Fruit fly (Drosophila melanogaster): Measurements from ENCODE around the gene Adss.
A peak's percentile ranks its signal among the peaks of the same experiment; 100 is the strongest.

Gene Adss

DNA sequence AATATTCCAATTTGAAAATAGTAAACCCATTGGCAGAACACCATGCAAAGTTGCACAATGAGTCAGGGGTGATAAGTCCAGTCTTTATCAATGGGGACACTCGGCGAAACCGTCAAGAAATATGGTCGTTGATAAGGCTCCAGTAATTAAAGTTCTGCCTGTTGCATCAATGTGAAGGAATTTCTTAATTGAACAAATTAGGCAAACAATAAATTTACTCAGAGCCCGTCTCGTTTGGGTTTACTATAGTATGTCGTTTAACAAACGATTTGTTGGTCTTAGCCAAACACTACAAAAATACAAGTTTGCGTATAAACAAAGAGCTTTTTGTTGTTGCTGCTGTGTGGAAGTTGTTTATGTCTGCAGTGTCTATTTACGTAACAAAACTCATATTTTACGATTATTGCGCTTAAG lies 4.4 kb upstream of the Adss start:
- peak; percentile 16 for TF ChIP-seq noc (tag; optimal IDR thresholded peaks at IDR 0.05)

DNA sequence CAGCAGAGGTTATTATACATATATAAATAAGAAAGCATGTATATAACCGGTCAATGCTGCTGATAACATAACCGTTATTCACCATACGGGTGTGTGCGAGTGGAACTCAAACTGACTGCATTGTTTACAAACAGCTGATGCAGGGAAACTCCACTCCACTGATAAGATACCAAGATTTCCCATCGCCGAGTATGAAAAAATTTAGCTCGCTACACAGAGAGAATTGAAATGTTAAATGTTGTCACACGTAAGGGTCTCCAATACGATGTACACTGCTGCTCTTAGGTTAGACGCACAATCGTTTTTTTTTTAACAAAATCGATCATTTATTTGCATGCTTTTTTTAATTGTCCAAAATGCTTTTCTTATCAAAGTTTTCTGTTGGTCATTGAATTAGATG lies 3.3 kb upstream of the Adss start:
- TF ChIP-seq noc (tag; optimal IDR thresholded peaks at IDR 0.05): no peak

DNA sequence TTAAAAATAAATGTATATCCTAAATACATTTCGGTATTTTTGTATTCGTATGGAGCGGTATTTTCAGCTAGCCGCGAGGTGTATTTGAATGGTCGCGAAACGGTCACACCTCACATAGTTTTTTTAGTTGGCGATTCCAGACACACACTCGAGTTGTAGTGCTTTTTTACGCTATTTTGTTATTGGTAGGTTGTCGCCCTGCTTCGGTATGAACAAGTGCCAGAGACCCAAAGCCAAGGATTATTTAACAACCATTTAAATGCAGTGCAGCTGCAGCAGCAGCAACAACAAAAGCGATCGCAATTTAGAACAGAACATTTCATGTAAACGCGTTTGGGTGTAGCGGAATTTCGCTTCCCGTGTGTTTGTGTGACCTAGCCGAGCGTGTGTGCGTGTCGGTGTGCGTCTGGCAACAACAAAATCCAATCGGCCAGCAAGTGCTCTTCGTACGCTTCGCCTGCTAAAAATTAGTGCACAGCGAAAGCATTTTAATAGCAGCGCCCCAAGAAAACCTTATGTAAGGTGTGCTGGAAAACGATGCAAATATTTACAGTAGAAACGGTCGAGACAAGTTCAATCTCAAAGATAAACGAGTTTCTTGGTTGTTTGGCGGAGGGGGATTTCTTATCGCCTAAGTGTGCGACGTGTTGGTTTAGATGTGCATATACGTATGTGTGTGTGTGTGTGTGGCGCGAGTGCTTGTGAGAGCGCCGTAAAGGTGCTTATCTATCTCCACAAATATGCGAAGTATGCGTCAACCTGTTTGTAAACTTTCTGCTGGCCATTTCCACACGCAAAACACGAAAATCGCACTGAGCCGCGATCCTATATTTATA lies 2.5 kb upstream of the Adss start, which contains the start of gene Synd:
TSS of gene Synd (plus strand) at position 111 of the 836 bp plus-strand sequence.
- TF ChIP-seq noc (tag; optimal IDR thresholded peaks at IDR 0.05): peak; percentile 62

DNA sequence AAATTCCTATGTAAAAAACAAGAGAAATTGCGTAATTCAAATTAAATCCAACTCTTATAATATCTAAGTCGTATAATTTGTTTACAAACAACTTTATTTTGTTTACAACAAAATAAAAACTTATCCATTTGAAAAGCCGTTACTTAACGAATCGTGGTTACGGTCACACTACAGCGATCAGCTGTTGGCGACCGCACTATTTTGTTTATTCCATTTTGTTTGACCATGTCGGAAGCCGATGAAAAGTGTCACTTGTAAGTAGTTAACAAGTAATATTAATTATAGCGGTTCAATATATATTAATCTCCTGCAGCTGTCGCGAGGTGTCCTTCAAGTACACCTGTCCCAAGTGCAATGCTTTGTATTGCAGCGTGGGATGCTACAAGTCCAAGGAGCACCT lies 583 bp upstream of the Adss start, which contains the start of gene CG31223:
TSS of gene CG31223 (plus strand) at position 165 of the 400 bp plus-strand sequence.
- TF ChIP-seq noc (tag; optimal IDR thresholded peaks at IDR 0.05): no peak

DNA sequence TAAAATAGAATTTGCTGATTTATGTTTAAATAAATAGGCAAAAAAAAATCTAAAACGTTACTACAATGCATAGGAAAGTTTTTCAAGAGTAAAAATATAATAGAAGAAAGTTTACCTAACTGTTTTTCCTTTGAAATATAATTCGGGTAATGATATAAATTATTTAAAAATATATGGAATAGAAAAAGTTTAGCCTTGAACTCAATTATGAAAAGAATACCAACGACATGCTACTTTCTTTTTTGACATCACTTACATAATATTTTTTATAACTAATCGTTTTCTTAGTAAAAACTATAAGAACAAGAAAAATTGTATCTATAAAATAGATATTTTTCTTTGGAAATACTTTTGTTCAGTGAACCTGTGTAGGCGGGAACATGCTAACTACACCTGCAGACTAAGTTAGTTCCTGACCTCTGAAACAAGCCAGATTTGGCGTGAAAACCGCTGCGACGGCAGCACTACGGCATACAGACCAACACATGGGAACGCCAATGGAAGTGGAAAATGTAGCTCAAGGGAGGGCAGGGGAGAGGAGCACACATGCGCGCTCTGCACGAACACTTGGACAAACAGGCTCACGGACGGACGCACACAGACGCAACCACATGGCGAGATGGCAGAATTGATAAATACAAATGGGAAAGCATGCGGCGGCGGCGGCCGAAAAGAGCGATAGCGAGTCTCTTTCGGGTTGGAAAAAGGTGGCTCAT lies 806 bp downstream of the Adss start:
- no peak for TF ChIP-seq noc (tag; optimal IDR thresholded peaks at IDR 0.05)

DNA sequence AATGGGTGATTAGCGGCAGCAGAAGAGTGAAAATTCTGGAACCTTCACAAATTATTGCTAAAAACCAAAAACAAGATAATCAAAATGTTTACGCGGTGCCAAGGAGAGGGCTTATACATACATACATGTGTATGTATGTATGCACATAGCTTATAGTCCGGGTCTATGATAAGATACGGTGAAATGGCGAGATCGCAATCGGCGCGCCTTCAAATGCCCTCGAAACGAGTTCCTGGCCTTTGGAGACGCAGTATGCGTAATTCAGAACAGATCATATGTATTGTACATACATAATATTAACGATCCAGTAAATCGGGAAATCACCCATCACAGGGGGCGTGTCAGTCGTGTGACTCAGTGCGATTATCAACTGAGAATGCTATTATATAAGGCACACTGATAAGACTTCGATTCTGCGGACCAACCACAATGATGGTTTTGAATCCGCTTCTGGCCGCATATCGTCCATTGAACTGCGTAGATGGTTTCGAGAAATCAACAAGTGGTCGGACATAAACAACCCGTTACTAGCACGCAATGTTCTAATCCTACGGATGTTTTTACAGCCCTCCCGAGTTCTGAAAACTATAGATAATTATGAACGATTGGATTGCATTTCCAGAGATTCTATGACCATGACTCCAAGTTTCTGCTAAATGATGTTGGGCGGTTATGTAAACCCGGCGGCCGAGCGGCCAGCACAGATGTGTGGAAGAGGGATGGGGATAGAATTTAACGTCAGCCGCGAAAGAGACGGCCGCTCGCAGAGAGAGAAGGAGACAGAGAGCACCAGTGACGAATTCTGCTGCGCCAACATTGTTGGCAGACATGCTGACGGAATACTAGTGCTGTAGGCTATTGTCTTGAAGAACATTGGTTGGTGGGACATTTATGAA lies 1.6 kb downstream of the Adss start:
- TF ChIP-seq noc (tag; optimal IDR thresholded peaks at IDR 0.05): peak; percentile 70

DNA sequence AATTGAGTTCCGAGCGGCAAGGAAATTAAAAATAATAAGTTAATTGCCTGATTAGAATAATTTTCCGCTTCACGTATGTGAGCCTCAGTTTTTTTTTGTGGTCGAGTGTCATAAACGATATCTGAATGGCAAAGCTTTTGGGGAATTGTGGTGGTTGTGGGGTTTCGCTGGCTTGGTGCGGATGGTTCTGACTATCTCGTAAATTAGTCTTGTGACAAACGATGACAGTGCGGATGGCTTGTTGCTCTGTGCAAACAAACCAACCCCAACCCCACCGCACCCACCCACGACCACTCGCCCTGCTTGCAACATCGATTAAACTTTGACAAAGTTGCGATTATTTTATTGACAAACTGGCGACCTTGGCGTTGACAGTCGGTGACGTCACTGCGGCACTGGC lies 3.5 kb downstream of the Adss start:
- TF ChIP-seq noc (tag; optimal IDR thresholded peaks at IDR 0.05): no peak

DNA sequence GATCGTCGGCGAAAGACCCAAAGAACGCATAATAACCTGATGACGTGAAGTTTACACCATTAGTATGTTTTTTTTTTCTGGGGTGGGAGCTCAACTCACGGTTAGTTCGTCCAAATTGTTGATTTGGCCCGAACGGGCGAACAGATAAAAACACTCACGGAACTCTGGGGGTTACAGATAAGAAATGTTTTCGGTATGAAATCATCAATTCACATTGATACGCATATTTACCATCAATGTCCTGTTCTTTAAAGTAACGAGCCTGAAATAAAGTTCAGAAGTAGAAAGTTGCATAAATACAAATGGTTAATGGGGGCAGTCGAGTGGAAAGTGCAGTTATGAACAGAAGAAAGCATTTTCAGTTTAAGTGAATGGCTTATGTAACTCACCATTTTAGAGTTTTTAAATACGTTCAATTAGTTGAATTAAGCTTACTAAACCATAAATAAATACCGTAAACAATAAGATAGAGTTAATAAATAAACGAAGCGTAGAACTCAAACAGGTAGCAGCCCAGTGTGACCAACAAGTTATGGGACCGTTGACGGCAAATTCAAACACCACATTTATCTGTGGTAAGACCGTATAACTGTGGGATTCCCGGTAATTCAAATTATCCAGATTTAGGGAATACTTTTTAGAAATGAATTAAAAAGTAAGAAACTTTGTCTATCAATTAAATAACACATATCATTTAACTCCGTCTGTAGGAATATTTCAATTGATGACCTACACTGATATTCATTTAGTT lies 6.5 kb downstream of the Adss start, which contains the start of gene CG17272:
TSS of gene CG17272 (minus strand) at position 536 of the 751 bp plus-strand sequence.
- no peak for TF ChIP-seq noc (tag; optimal IDR thresholded peaks at IDR 0.05)

DNA sequence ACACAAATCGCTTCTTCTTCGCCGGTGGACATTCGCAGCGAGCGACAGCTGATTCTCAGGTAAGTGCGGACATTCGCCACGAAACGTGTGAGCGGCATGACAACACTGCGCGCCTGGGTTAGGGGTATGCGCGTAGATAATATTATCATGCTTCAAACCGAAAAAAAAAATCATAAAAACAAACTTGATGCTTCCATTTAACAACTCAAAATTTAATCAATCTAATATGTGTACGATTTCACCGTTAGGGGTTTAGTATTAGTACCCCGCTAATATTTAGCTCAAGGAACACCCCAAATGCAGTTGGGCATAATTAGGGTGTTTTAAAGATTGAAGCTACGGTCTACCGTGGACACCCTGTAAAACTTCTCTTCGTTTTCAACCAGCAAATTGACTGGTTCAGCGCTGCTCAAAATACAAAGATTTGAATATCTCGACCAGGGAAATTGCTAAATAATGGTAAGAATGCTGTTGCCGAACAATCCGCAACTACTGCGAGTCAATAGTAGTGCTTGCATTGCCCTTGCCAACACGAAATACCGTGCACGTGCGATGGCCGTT lies 8.5 kb downstream of the Adss start, which contains the start of the genes CG17271 and RpS20:
TSS of gene CG17271 (minus strand) at position 34 of the 561 bp plus-strand sequence.
TSS of gene RpS20 (plus strand) at position 367 of the 561 bp plus-strand sequence.
- TF ChIP-seq noc (tag; optimal IDR thresholded peaks at IDR 0.05): peak; percentile 77

DNA sequence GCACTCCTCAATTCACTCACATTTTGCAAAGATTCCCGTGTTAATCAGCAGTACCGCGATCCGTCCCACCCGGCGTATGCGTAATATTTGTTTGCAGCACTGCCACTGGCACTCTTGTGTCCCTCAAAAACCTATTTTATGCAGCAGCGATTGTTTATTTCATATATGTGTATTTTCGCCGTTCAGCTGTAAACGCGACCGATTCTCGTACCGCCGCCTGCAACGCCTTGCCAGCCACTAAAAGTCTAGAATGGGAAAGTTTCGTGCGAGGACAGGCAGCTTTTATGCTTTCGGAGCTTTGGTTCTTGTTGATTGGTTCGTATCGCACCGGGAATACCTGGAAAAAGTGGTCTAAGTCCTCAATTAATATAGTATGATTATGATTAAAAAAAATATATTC lies 11.7 kb downstream of the Adss start, which contains the start of gene CG17270:
TSS of gene CG17270 (minus strand) at position 241 of the 400 bp plus-strand sequence.
- TF ChIP-seq noc (tag; optimal IDR thresholded peaks at IDR 0.05): no peak

DNA sequence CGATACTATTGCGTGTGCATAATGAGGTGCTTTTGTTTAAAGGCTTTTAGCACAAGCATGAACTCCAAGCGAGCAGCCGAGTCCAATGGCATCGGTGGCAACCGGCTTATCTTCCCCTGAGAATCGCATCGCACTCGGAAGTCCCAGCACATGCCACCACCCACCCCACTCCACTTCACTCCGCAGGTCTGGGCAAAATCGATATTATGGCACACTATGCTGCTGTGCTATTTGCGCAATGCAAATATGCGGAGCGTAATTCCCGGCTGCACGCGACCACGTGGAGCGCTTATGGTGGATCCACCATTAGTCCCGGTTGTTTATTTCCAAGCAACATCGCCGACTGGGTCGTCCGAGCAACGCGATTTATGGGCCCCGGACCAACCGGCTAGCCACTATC lies 12.1 kb downstream of the Adss start:
- TF ChIP-seq noc (tag; optimal IDR thresholded peaks at IDR 0.05): no peak

DNA sequence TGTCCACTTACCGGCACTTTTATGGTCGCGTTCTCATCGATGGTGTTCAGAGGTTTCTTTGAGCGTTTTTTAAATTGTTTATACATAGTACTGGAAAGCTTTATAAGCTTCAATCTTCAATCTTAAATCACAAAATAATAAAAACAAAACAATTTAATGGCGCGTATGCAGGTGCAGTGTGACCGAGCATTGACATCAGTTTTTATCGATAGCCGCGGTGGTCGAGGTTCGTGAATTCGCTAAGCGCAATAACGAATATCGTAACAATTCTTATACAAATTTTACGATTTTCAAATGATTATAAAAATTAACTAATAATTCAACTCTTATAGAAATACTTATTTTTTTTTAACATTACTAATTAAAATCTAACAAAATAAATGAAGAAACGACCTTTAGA lies 14.4 kb downstream of the Adss start, which contains the start of gene Fancd2:
TSS of gene Fancd2 (minus strand) at position 183 of the 400 bp plus-strand sequence.
- TF ChIP-seq noc (tag; optimal IDR thresholded peaks at IDR 0.05): no peak

DNA sequence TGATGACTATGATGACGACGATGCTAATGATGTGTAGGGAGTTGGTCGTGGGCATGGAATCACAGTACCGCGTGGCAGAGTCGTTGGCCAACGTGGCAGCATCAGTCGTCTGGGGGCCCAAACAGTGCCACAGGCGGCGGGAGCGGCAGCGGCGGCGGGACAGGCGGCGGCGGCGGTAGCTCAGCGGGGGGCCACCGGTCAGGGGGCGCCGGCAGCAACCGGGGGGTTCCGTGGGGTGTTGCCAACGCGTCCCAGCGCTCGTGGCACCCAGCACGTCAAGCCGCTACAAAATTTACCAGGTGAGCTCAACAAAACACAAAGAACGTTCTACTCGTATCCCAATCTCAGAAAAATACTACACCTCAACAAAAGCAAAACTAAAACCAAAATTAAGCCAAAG lies 28.1 kb downstream of the Adss start:
- TF ChIP-seq noc (tag; optimal IDR thresholded peaks at IDR 0.05): no peak

DNA sequence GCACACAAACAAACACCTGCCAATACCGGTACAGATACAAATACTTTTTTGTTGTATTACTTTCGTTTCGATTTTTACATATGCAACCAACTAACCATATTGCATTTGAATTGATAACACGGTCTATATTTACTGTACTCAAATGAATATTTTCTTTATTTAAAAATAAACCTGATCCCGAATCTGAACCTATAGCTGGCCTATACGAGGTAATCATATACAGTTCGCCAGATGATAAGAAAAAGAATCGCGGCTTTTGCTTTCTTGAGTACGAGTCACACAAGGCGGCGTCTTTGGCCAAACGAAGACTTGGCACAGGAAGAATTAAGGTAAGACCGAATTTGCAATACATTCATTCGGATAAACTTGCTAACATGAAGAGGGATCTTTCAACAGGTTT lies 33.4 kb downstream of the Adss start:
- TF ChIP-seq noc (tag; optimal IDR thresholded peaks at IDR 0.05): no peak
